Fruit fly (Drosophila melanogaster) whole organism, prepupa: ENCODE results near the gene yata.

ENCODE experiments used
- Blimp-1 ChIP-seq: fragments of 200-800 bp; sonication (Bioruptor generic); optimal IDR thresholded peaks from 3 replicates; lab custom pipeline; 2017; ENCODE audit warnings: missing biosample characterization, missing genetic modification characterization, mild to moderate bottlenecking, moderate library complexity, missing genetic modification reagents
- CG10631 ChIP-seq: fragments of 200-800 bp; sonication (Bioruptor generic); optimal IDR thresholded peaks from 2 replicates; lab custom pipeline; 2016; ENCODE audit warnings: missing biosample characterization, missing genetic modification characterization
- CG10669 ChIP-seq: fragments of 200-800 bp; sonication (Bioruptor generic); optimal IDR thresholded peaks from 3 replicates; lab custom pipeline; 2018; ENCODE audit warnings: missing biosample characterization, mild to moderate bottlenecking, missing genetic modification characterization, moderate library complexity
- CG11294 ChIP-seq: fragments of 200-800 bp; sonication (Bioruptor generic); IDR thresholded peaks from 2 replicates; pipeline ENCODE4 v1.3.6; 2022; ENCODE audit warnings: missing biosample characterization, missing genetic modification characterization
- CG11762 ChIP-seq: fragments of 200-800 bp; sonication (Bioruptor generic); optimal IDR thresholded peaks from 3 replicates; lab custom pipeline; 2016; ENCODE audit warnings: missing biosample characterization, missing genetic modification characterization; ENCODE audit not compliant: insufficient read depth
- CG11902 ChIP-seq: fragments of 200-800 bp; sonication (Bioruptor generic); optimal IDR thresholded peaks from 3 replicates; lab custom pipeline; 2016; ENCODE audit warnings: missing biosample characterization, missing genetic modification characterization
- CG15336 ChIP-seq: fragments of 200-800 bp; sonication (Bioruptor generic); IDR thresholded peaks from 2 replicates; pipeline ENCODE4 v1.3.6; 2022; ENCODE audit warnings: missing biosample characterization, missing genetic modification characterization
- CG1621 ChIP-seq: fragments of 200-800 bp; sonication (Bioruptor generic); optimal IDR thresholded peaks from 3 replicates; lab custom pipeline; 2018; ENCODE audit warnings: missing biosample characterization, mild to moderate bottlenecking, missing genetic modification characterization
- CG16779 ChIP-seq: fragments of 200-800 bp; sonication (Bioruptor generic); optimal IDR thresholded peaks from 3 replicates; lab custom pipeline; 2017; ENCODE audit warnings: missing biosample characterization, mild to moderate bottlenecking, missing genetic modification characterization
- CG3032 ChIP-seq: fragments of 200-800 bp; optimal IDR thresholded peaks from 2 replicates; lab custom pipeline; 2019; ENCODE audit warnings: missing biosample characterization, mild to moderate bottlenecking, missing genetic modification characterization, moderate library complexity
- CG31627 ChIP-seq: fragments of 200-800 bp; sonication (Bioruptor generic); optimal IDR thresholded peaks from 3 replicates; lab custom pipeline; 2016; ENCODE audit warnings: missing biosample characterization, missing genetic modification characterization
- CG32006 ChIP-seq: fragments of 200-800 bp; sonication (Bioruptor generic); optimal IDR thresholded peaks from 3 replicates; lab custom pipeline; 2017; ENCODE audit warnings: missing biosample characterization, mild to moderate bottlenecking, missing genetic modification characterization
- CG34406 ChIP-seq: fragments of 200-800 bp; sonication (Bioruptor generic); optimal IDR thresholded peaks from 3 replicates; lab custom pipeline; 2016; ENCODE audit warnings: missing biosample characterization, missing genetic modification characterization
- CG4318 ChIP-seq: fragments of 200-800 bp; sonication (Bioruptor generic); optimal IDR thresholded peaks from 3 replicates; lab custom pipeline; 2017; ENCODE audit warnings: missing biosample characterization, mild to moderate bottlenecking, missing genetic modification characterization
- CG6276 ChIP-seq: fragments of 200-800 bp; sonication (Bioruptor generic); optimal IDR thresholded peaks from 2 replicates; lab custom pipeline; 2017; ENCODE audit warnings: missing biosample characterization, mild to moderate bottlenecking, missing genetic modification characterization
- CG6808 ChIP-seq: fragments of 200-800 bp; sonication (Bioruptor generic); optimal IDR thresholded peaks from 3 replicates; lab custom pipeline; 2017; ENCODE audit warnings: missing biosample characterization, missing genetic modification characterization, mild to moderate bottlenecking, moderate library complexity, missing genetic modification reagents
- CG6854 ChIP-seq: fragments of 200-800 bp; sonication (Bioruptor generic); optimal IDR thresholded peaks from 2 replicates; lab custom pipeline; 2017; ENCODE audit warnings: missing biosample characterization, mild to moderate bottlenecking, missing genetic modification characterization
- CG7368 ChIP-seq: fragments of 200-800 bp; sonication (Bioruptor generic); optimal IDR thresholded peaks from 3 replicates; lab custom pipeline; 2016; ENCODE audit warnings: missing biosample characterization, missing genetic modification characterization
- CG8319 ChIP-seq: fragments of 200-800 bp; sonication (Bioruptor generic); optimal IDR thresholded peaks from 3 replicates; lab custom pipeline; 2016; ENCODE audit warnings: missing biosample characterization, missing genetic modification characterization
- CG8632 ChIP-seq: fragments of 200-800 bp; sonication (Bioruptor generic); optimal IDR thresholded peaks from 3 replicates; lab custom pipeline; 2016; ENCODE audit warnings: missing biosample characterization, missing genetic modification characterization
- CG9139 ChIP-seq: fragments of 200-800 bp; sonication (Bioruptor generic); optimal IDR thresholded peaks from 3 replicates; lab custom pipeline; 2017; ENCODE audit warnings: missing biosample characterization, mild to moderate bottlenecking, missing genetic modification characterization
- Eip75B ChIP-seq: fragments of 200-800 bp; sonication (Bioruptor generic); optimal IDR thresholded peaks from 3 replicates; lab custom pipeline; 2016; ENCODE audit warnings: missing biosample characterization, missing genetic modification characterization
- Eip93F ChIP-seq: fragments of 200-800 bp; sonication (Bioruptor generic); optimal IDR thresholded peaks from 2 replicates; lab custom pipeline; 2016; ENCODE audit warnings: missing biosample characterization, mild to moderate bottlenecking, missing genetic modification characterization
- Ets21C ChIP-seq: fragments of 200-800 bp; sonication (Bioruptor generic); optimal IDR thresholded peaks from 3 replicates; lab custom pipeline; 2016; ENCODE audit warnings: missing biosample characterization, missing genetic modification characterization
- Ets96B ChIP-seq: fragments of 200-800 bp; optimal IDR thresholded peaks from 2 replicates; lab custom pipeline; 2019; ENCODE audit warnings: missing biosample characterization, mild to moderate bottlenecking, missing genetic modification characterization, moderate library complexity
- Gug ChIP-seq: fragments of 200-800 bp; sonication (Bioruptor generic); IDR thresholded peaks from 2 replicates; pipeline ENCODE4 v1.3.6; 2022; ENCODE audit warnings: missing biosample characterization, missing genetic modification characterization
- Hr38 ChIP-seq: sonication (Bioruptor generic); optimal IDR thresholded peaks from 2 replicates; lab custom pipeline; 2016; ENCODE audit warnings: missing biosample characterization, missing genetic modification characterization
- Hr4 ChIP-seq: fragments of 200-800 bp; sonication (Bioruptor generic); optimal IDR thresholded peaks from 3 replicates; lab custom pipeline; 2016; ENCODE audit warnings: missing biosample characterization, missing genetic modification characterization
- Lpt ChIP-seq: fragments of 200-800 bp; sonication (Bioruptor generic); optimal IDR thresholded peaks from 3 replicates; lab custom pipeline; 2016; ENCODE audit warnings: missing biosample characterization, missing genetic modification characterization
- Met ChIP-seq: fragments of 200-800 bp; sonication (Bioruptor generic); optimal IDR thresholded peaks from 3 replicates; lab custom pipeline; 2016; ENCODE audit warnings: missing biosample characterization, missing genetic modification characterization
- OdsH ChIP-seq: fragments of 200-800 bp; sonication (Bioruptor generic); optimal IDR thresholded peaks from 3 replicates; lab custom pipeline; 2016; ENCODE audit warnings: missing biosample characterization, missing genetic modification characterization
- Smox ChIP-seq: fragments of 200-800 bp; sonication (Bioruptor generic); optimal IDR thresholded peaks from 3 replicates; lab custom pipeline; 2016; ENCODE audit warnings: missing biosample characterization, missing genetic modification characterization
- Sox14 ChIP-seq: fragments of 200-800 bp; sonication (Bioruptor generic); optimal IDR thresholded peaks from 3 replicates; lab custom pipeline; 2016; ENCODE audit warnings: missing biosample characterization, missing genetic modification characterization
- achi ChIP-seq: fragments of 200-800 bp; sonication (Bioruptor generic); optimal IDR thresholded peaks from 3 replicates; lab custom pipeline; 2016; ENCODE audit warnings: missing biosample characterization, missing genetic modification characterization
- acj6 ChIP-seq: fragments of 200-800 bp; sonication (Bioruptor generic); optimal IDR thresholded peaks from 3 replicates; lab custom pipeline; 2016; ENCODE audit warnings: missing biosample characterization, missing genetic modification characterization
- cyc ChIP-seq: fragments of 200-800 bp; sonication (Bioruptor generic); optimal IDR thresholded peaks from 3 replicates; lab custom pipeline; 2016; ENCODE audit warnings: missing biosample characterization, missing genetic modification characterization
- dac ChIP-seq: fragments of 200-800 bp; sonication (Bioruptor generic); optimal IDR thresholded peaks from 2 replicates; lab custom pipeline; 2017; ENCODE audit warnings: missing biosample characterization, mild to moderate bottlenecking, missing genetic modification characterization
- dsx ChIP-seq: fragments of 200-800 bp; optimal IDR thresholded peaks from 3 replicates; lab custom pipeline; 2019; ENCODE audit warnings: missing biosample characterization, mild to moderate bottlenecking, missing genetic modification characterization, moderate library complexity; ENCODE audit not compliant: poor library complexity, severe bottlenecking
- eg ChIP-seq: fragments of 200-800 bp; sonication (Bioruptor generic); IDR thresholded peaks from 3 replicates; pipeline ENCODE4 v1.3.6; 2022; ENCODE audit warnings: missing biosample characterization, missing genetic modification characterization
- esn ChIP-seq: fragments of 200-800 bp; sonication (Bioruptor generic); optimal IDR thresholded peaks from 2 replicates; lab custom pipeline; 2016; ENCODE audit warnings: missing biosample characterization, mild to moderate bottlenecking, missing genetic modification characterization, moderate library complexity
- fd59A ChIP-seq: fragments of 200-800 bp; sonication (Bioruptor generic); optimal IDR thresholded peaks from 2 replicates; lab custom pipeline; 2017; ENCODE audit warnings: missing biosample characterization, mild to moderate bottlenecking, missing genetic modification characterization, missing genetic modification reagents
- fd85E ChIP-seq: fragments of 200-800 bp; sonication (Bioruptor generic); optimal IDR thresholded peaks from 3 replicates; lab custom pipeline; 2016; ENCODE audit warnings: missing biosample characterization, missing genetic modification characterization
- fkh ChIP-seq: fragments of 200-800 bp; sonication (Bioruptor generic); optimal IDR thresholded peaks from 3 replicates; lab custom pipeline; 2017; ENCODE audit warnings: missing biosample characterization, mild to moderate bottlenecking, missing genetic modification characterization, moderate library complexity
- pdm3 ChIP-seq: fragments of 200-800 bp; sonication (Bioruptor generic); optimal IDR thresholded peaks from 3 replicates; lab custom pipeline; 2016; ENCODE audit warnings: missing biosample characterization, missing genetic modification characterization
- spab ChIP-seq: fragments of 200-800 bp; sonication (Bioruptor generic); optimal IDR thresholded peaks from 2 replicates; lab custom pipeline; 2017; ENCODE audit warnings: missing biosample characterization, mild to moderate bottlenecking, missing genetic modification characterization, missing genetic modification reagents
- ss ChIP-seq, 2 experiments: fragments of 200-800 bp; sonication (Bioruptor generic); optimal IDR thresholded peaks; 2 replicates in 1 of 2; 3 replicates in 1 of 2; lab custom pipeline; 2017 to 2018; ENCODE audit warnings: mild to moderate bottlenecking in 2 of 2, missing biosample characterization in 2 of 2, missing genetic modification characterization in 2 of 2, moderate library complexity in 1 of 2
- svp ChIP-seq: fragments of 200-800 bp; sonication (Bioruptor generic); peaks from one replicate; lab custom pipeline; 2016; ENCODE audit warnings: missing biosample characterization, missing genetic modification characterization
- topi ChIP-seq: fragments of 200-800 bp; sonication (Bioruptor generic); optimal IDR thresholded peaks from 3 replicates; lab custom pipeline; 2016; ENCODE audit warnings: missing biosample characterization, missing genetic modification characterization
- vri ChIP-seq: fragments of 200-800 bp; sonication (Bioruptor generic); optimal IDR thresholded peaks from 3 replicates; lab custom pipeline; 2016; ENCODE audit warnings: missing biosample characterization, mild to moderate bottlenecking, missing genetic modification characterization

The yata gene

dm6 chr3R:29756153-29756552, 7.1 kb downstream of the yata start (continued):
- TF ChIP-seq acj6 (GFP tag; lab: Kevin White, UChicago) (no peak), ss (GFP tag; optimal IDR thresholded peaks at IDR 0.05; lab: Kevin White, UChicago) (no peak), Hr38 (GFP tag; lab: Kevin White, UChicago) (no peak), Sox14 (GFP tag; lab: Kevin White, UChicago) (no peak), spab (GFP tag; lab: Kevin White, UChicago) (no peak), CG15336 (no peak; the same call in 1 of the 2 replicates)
- TF ChIP-seq, all 60 proteins: peak for 7

DNA sequence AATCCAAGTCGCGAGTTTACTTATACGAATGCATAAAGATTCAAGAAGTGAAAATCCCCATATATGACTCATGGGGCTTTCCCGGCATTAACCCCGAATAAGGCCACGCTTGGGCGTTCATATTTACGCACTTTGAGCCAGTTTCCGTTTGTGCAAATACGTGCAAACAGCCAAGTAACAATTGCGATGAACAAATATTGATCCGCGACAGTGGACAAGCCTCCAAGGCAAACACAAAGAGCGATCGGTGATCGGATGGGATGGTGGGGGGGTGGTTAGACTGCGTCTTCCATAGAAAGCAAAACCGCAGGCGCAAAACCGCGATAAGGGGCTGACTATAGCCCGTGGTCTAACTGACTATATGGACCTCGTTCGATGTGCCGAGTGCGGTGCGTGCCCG, 8.2 kb downstream of the yata start:
- TF ChIP-seq dac (GFP tag; lab: Kevin White, UChicago): no peak
- TF ChIP-seq CG8632 (GFP tag; lab: Kevin White, UChicago): peak; percentile 44
- peak; percentile 72 for TF ChIP-seq CG9139 (GFP tag; lab: Kevin White, UChicago)
- TF ChIP-seq Blimp-1: no peak
- peak; percentile 65 for TF ChIP-seq CG6808 (GFP tag; lab: Kevin White, UChicago)
- TF ChIP-seq Eip93F (GFP tag; lab: Kevin White, UChicago): no peak
- TF ChIP-seq Hr4 (GFP tag; lab: Kevin White, UChicago): no peak
- TF ChIP-seq Sox14 (GFP tag; lab: Kevin White, UChicago): peak; percentile 49
- TF ChIP-seq Hr38 (GFP tag; lab: Kevin White, UChicago): peak; percentile 54
- no peak for TF ChIP-seq CG31627 (GFP tag; lab: Kevin White, UChicago)
- TF ChIP-seq CG10631 (GFP tag; lab: Kevin White, UChicago): peak; percentile 18
- TF ChIP-seq Gug (GFP tag; lab: Robert Waterston, UW): peak; percentile 25; the same call in 1 of the 2 replicates
- TF ChIP-seq CG1621: peak; percentile 56
- no peak for TF ChIP-seq Met
- TF ChIP-seq Ets96B (tag; lab: Kevin White, UChicago): no peak
- peak; percentile 7 for TF ChIP-seq CG34406
- no peak; the same call in 1 of the 2 replicates for TF ChIP-seq CG11294 (GFP tag; lab: Robert Waterston, UW)
- no peak for TF ChIP-seq CG7368
- TF ChIP-seq CG6276: no peak
- TF ChIP-seq svp (GFP tag; lab: Kevin White, UChicago): no peak
- TF ChIP-seq cyc (GFP tag; lab: Kevin White, UChicago): no peak
- TF ChIP-seq Lpt (GFP tag; lab: Kevin White, UChicago): no peak
- no peak for TF ChIP-seq Ets21C (GFP tag; lab: Kevin White, UChicago)
- TF ChIP-seq OdsH: no peak
- no peak for TF ChIP-seq achi (GFP tag; lab: Kevin White, UChicago)
- no peak for TF ChIP-seq topi (GFP tag; lab: Kevin White, UChicago)
- TF ChIP-seq CG11902 (GFP tag; lab: Kevin White, UChicago): no peak
- TF ChIP-seq acj6 (GFP tag; lab: Kevin White, UChicago): no peak
- TF ChIP-seq pdm3 (GFP tag; lab: Kevin White, UChicago): no peak
- TF ChIP-seq fkh (GFP tag; lab: Kevin White, UChicago): no peak
- TF ChIP-seq CG10669 (GFP tag; lab: Kevin White, UChicago): peak; percentile 35
- TF ChIP-seq CG3032: no peak
- peak; percentile 19 for TF ChIP-seq CG11762 (GFP tag; lab: Kevin White, UChicago)
- no peak for TF ChIP-seq Eip75B (GFP tag; lab: Kevin White, UChicago)
- TF ChIP-seq ss (GFP tag; optimal IDR thresholded peaks at IDR 0.05; lab: Kevin White, UChicago): peak; percentile 55 to 60
- no peak for TF ChIP-seq dsx (GFP tag; lab: Kevin White, UChicago)
- no peak for TF ChIP-seq CG4318 (GFP tag; lab: Kevin White, UChicago)
- TF ChIP-seq esn (GFP tag; lab: Kevin White, UChicago): no peak
- TF ChIP-seq CG15336: no peak
- TF ChIP-seq eg (GFP tag; lab: Robert Waterston, UW): no peak; the same call in 1 of the 3 replicates
- TF ChIP-seq CG32006 (GFP tag; lab: Kevin White, UChicago): no peak
- TF ChIP-seq CG16779 (tag; lab: Kevin White, UChicago): peak; percentile 6
- peak; percentile 17 for TF ChIP-seq CG6854
- no peak for TF ChIP-seq Smox
- peak; percentile 10 for TF ChIP-seq fd59A (GFP tag; lab: Kevin White, UChicago)
- no peak for TF ChIP-seq CG8319 (GFP tag; lab: Kevin White, UChicago)
- no peak for TF ChIP-seq fd85E (GFP tag; lab: Kevin White, UChicago)
- TF ChIP-seq vri (GFP tag; lab: Kevin White, UChicago): no peak
